Worm (Caenorhabditis elegans) whole organism, late embryonic: Measurements from ENCODE around the gene F20C5.11.

Source experiments
- C08G9.2 ChIP-seq: sonication (generic microtip); optimal IDR thresholded peaks from 2 replicates; lab custom pipeline; 2016; ENCODE audit warnings: mild to moderate bottlenecking, missing genetic modification characterization, moderate library complexity, missing compliant biosample characterization
- K02D7.2 ChIP-seq: sonication (generic microtip); optimal IDR thresholded peaks from 2 replicates; lab custom pipeline; 2017; ENCODE audit warnings: mild to moderate bottlenecking, missing genetic modification characterization, missing compliant biosample characterization
- ama-1 ChIP-seq: fragments of 150-350 bp; optimal IDR thresholded peaks from 2 replicates; lab custom pipeline; 2014
- ceh-30 ChIP-seq: fragments of 150-350 bp; optimal IDR thresholded peaks from 2 replicates; lab custom pipeline; 2014; ENCODE audit warnings: missing biosample characterization, missing genetic modification characterization
- hlh-8 ChIP-seq: sonication (generic microtip); optimal IDR thresholded peaks from 2 replicates; lab custom pipeline; 2016; ENCODE audit warnings: missing genotype, missing genetic modification characterization, missing compliant biosample characterization
- lin-11 ChIP-seq: fragments of 200-800 bp; sonication (Bioruptor generic); optimal IDR thresholded peaks from 2 replicates; lab custom pipeline; 2018; ENCODE audit warnings: mild to moderate bottlenecking, missing genetic modification characterization, missing compliant biosample characterization
- nfya-1 ChIP-seq: sonication (generic microtip); optimal IDR thresholded peaks from 2 replicates; lab custom pipeline; 2017; ENCODE audit warnings: missing genetic modification characterization, mild to moderate bottlenecking, missing compliant biosample characterization, antibody characterized with exemption, moderate library complexity
- nhr-11 ChIP-seq: fragments of 150-350 bp; optimal IDR thresholded peaks from 2 replicates; lab custom pipeline; 2014; ENCODE audit warnings: missing biosample characterization, missing genetic modification characterization
- npax-4 ChIP-seq: sonication (generic microtip); optimal IDR thresholded peaks from 2 replicates; lab custom pipeline; 2016; ENCODE audit warnings: missing genetic modification characterization, missing compliant biosample characterization
- pqm-1 ChIP-seq: sonication (generic microtip); optimal IDR thresholded peaks from 2 replicates; lab custom pipeline; 2016; ENCODE audit warnings: missing genetic modification characterization, missing compliant biosample characterization
- tbx-2 ChIP-seq: sonication (generic microtip); optimal IDR thresholded peaks from 2 replicates; lab custom pipeline; 2016; ENCODE audit warnings: missing genetic modification characterization, missing compliant biosample characterization
- zip-5 ChIP-seq: sonication (generic microtip); optimal IDR thresholded peaks from 2 replicates; lab custom pipeline; 2016; ENCODE audit warnings: missing genetic modification characterization, missing compliant biosample characterization
- ztf-16 ChIP-seq: sonication (generic microtip); optimal IDR thresholded peaks from 2 replicates; lab custom pipeline; 2017; ENCODE audit warnings: missing genetic modification characterization, missing compliant biosample characterization

DNA sequence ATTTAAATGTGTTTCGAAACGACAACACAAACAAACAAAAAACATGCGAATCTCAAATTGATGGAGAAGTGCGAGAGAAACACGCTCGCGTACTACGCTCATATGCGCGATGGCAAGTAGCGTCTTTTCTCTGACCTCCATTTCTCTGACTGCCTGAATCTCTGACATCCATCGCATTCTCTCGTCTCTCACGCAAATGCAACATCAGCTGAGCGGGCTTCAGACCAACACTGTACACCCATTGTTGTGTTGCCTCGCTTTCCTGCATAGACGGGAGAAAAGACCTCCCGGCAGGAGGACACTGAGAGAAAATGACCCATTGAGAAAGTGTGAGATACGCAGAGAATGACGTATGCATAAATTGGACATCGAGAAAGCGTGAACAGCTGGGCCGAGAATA lies 20.4 kb upstream of the F20C5.11 start:
- TF ChIP-seq ceh-30 (tag; lab: Kevin White, UChicago), result peak; percentile 32
- no peak for TF ChIP-seq nhr-11 (tag; lab: Kevin White, UChicago)
- no peak for TF ChIP-seq lin-11 (tag; lab: Kevin White, UChicago)
- no peak for TF ChIP-seq K02D7.2 (tag; lab: Kevin White, UChicago)
- TF ChIP-seq C08G9.2 (tag; lab: Kevin White, UChicago), result no peak
- no peak for TF ChIP-seq ama-1 (lab: Kevin White, UChicago)
- TF ChIP-seq zip-5, result no peak
- peak; percentile 91 for TF ChIP-seq nfya-1 (tag; lab: Kevin White, UChicago)
- no peak for TF ChIP-seq pqm-1 (tag; lab: Kevin White, UChicago)
- no peak for TF ChIP-seq npax-4 (tag; lab: Kevin White, UChicago)
- TF ChIP-seq hlh-8 (tag; lab: Kevin White, UChicago), result peak; percentile 68
- peak; percentile 90 for TF ChIP-seq tbx-2 (tag; lab: Kevin White, UChicago)
- peak; percentile 19 for TF ChIP-seq ztf-16 (tag; lab: Kevin White, UChicago)
